Worm (Caenorhabditis elegans): ENCODE data around the gene acr-10.

ce11 chrX:3973534-3973933 is 48.5 kb upstream of the acr-10 start, which contains the start of gene C16B8.4:
- TF ChIP-seq F13C5.2 (tag; optimal IDR thresholded peaks at IDR 0.05) (no peak), flt-1 (GFP tag; IDR thresholded peaks at IDR 0.05) (no peak), tbx-37 (GFP tag; conservative IDR thresholded peaks at IDR 0.05) (no peak), ets-7 (tag; optimal IDR thresholded peaks at IDR 0.05) (no peak)

Data from whole organism, early embryonic.